Worm (Caenorhabditis elegans) whole organism, young adult: ENCODE measurements around the gene B0361.11.

Experiments used
- B0261.1 ChIP-seq: sonication (generic microtip); optimal IDR thresholded peaks from 2 replicates; lab custom pipeline; 2016; ENCODE audit warnings: mild to moderate bottlenecking, missing genetic modification characterization, moderate library complexity, missing compliant biosample characterization
- T26A5.8 ChIP-seq: sonication (generic microtip); optimal IDR thresholded peaks from 2 replicates; lab custom pipeline; 2016; ENCODE audit warnings: missing genetic modification characterization, missing compliant biosample characterization
- Y56A3A.18 ChIP-seq: fragments of 200-800 bp; sonication (Bioruptor generic); IDR thresholded peaks from 2 replicates; pipeline ENCODE4 v1.3.6; 2022; ENCODE audit warnings: missing genetic modification reagents, missing genetic modification characterization, missing compliant biosample characterization
- dox-1 ChIP-seq: fragments of 200-800 bp; sonication (Bioruptor generic); IDR thresholded peaks from 2 replicates; pipeline ENCODE4 v1.3.6; 2022; ENCODE audit warnings: missing genetic modification reagents, missing genetic modification characterization, missing compliant biosample characterization
- snpc-4 ChIP-seq, 5 experiments: fragments of 150-350 bp in 1 of 5; sonication (generic microtip) in 4 of 5; optimal IDR thresholded peaks; 2 replicates each; lab custom pipeline; 2014 to 2018; ENCODE audit warnings: missing genetic modification characterization in 5 of 5, missing biosample characterization in 3 of 5, antibody characterized with exemption in 2 of 5, mild to moderate bottlenecking in 2 of 5, missing compliant biosample characterization in 2 of 5, missing genotype in 2 of 5, moderate library complexity in 2 of 5, missing genetic modification reagents in 1 of 5

DNA sequence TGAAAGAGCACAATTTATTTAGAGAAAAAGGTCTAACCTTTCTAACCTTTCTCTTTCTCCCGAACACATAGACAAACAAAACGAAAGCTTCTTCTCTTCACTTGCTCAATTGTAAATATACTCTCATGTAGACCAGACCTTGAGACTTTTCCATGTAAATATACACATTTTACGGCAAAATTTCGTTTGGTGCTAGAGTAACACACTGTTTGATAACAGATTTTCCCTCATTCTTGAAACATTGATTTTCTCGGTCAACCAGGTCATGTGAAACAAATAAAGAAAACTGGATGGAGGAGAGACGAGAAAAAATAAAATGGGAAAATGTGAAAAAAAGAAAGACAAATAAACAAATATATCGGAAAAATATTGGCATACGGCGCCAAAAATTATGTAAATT, 44.6 kb downstream of the B0361.11 start:
- TF ChIP-seq T26A5.8 (tag; lab: Kevin White, UChicago): no peak
- TF ChIP-seq B0261.1 (tag; lab: Kevin White, UChicago): no peak
- TF ChIP-seq Y56A3A.18 (GFP tag; lab: Robert Waterston, UW): no peak
- no peak for TF ChIP-seq snpc-4 (GFP tag; optimal IDR thresholded peaks at IDR 0.05; lab: Kevin White, UChicago)
- no peak for TF ChIP-seq snpc-4 (tag; optimal IDR thresholded peaks at IDR 0.05; lab: Kevin White, UChicago)
- no peak for TF ChIP-seq dox-1 (GFP tag; lab: Robert Waterston, UW)
